Worm (Caenorhabditis elegans): ENCODE measurements around the gene nhr-36.

- no peak for TF ChIP-seq ces-1 (GFP tag; optimal IDR thresholded peaks at IDR 0.05)
- no peak for TF ChIP-seq tbx-2 (tag; optimal IDR thresholded peaks at IDR 0.05)
- no peak for TF ChIP-seq mef-2 (tag; optimal IDR thresholded peaks at IDR 0.05)
Observed at ce11 chrV:9254012-9254696, 7.2 kb downstream of the nhr-36 start, which contains the start of gene F07C3.9.
